Fruit fly (Drosophila melanogaster): ENCODE data around the gene CG15765.

Gene CG15765

dm6 chrX:5847544-5847943, 29.2 kb downstream of the CG15765 start (continued):
- no peak for TF ChIP-seq Awh (GFP tag; IDR thresholded peaks at IDR 0.05)
- no peak for TF ChIP-seq otp (GFP tag; IDR thresholded peaks at IDR 0.05)
- no peak for TF ChIP-seq CG12236 (GFP tag; optimal IDR thresholded peaks at IDR 0.05)
- TF ChIP-seq CG1024 (GFP tag; IDR thresholded peaks at IDR 0.05): 0 out of 2 replicates have a peak, but pooled peaks have one; percentile 23
- peak; percentile 36 for TF ChIP-seq CG17359 (tag; optimal IDR thresholded peaks at IDR 0.05)
- TF ChIP-seq CG3838 (GFP tag; optimal IDR thresholded peaks at IDR 0.05): no peak
- TF ChIP-seq HLH3B (GFP tag; IDR thresholded peaks at IDR 0.05): peak; percentile 61
- TF ChIP-seq YL-1 (GFP tag; optimal IDR thresholded peaks at IDR 0.05): no peak
- TF ChIP-seq tin (GFP tag; optimal IDR thresholded peaks at IDR 0.05): no peak
- TF ChIP-seq Max (GFP tag; optimal IDR thresholded peaks at IDR 0.05): no peak
- TF ChIP-seq gce (GFP tag; IDR thresholded peaks at IDR 0.05): no peak
- TF ChIP-seq CG10267 (tag; optimal IDR thresholded peaks at IDR 0.05): no peak
- TF ChIP-seq TFAM (GFP tag; optimal IDR thresholded peaks at IDR 0.05): no peak
- peak; percentile 18; the same call in 1 of the 2 replicates for TF ChIP-seq onecut (GFP tag; IDR thresholded peaks at IDR 0.05)
- TF ChIP-seq seq (GFP tag; IDR thresholded peaks at IDR 0.05): no peak
- TF ChIP-seq dati (GFP tag; IDR thresholded peaks at IDR 0.05): no peak
- TF ChIP-seq z (GFP tag; IDR thresholded peaks at IDR 0.05): no peak
- TF ChIP-seq Sox102F (GFP tag; optimal IDR thresholded peaks at IDR 0.05): peak; percentile 34
- no peak for TF ChIP-seq tna (GFP tag; IDR thresholded peaks at IDR 0.05; ENCODE audit: partially characterized antibody)
- no peak for TF ChIP-seq CG7745 (tag; optimal IDR thresholded peaks at IDR 0.05)
- TF ChIP-seq CG13624 (GFP tag; optimal IDR thresholded peaks at IDR 0.05): no peak
- TF ChIP-seq grau (tag; optimal IDR thresholded peaks at IDR 0.05): peak; percentile 37
- TF ChIP-seq CG42726 (GFP tag; IDR thresholded peaks at IDR 0.05; ENCODE audit: partially characterized antibody): no peak
- peak; percentile 51 for TF ChIP-seq CG11504 (tag; optimal IDR thresholded peaks at IDR 0.05)
- no peak for TF ChIP-seq Elba2 (GFP tag; optimal IDR thresholded peaks at IDR 0.05)
- TF ChIP-seq CG15696 (tag; optimal IDR thresholded peaks at IDR 0.05): no peak
- no peak for TF ChIP-seq Side (GFP tag; optimal IDR thresholded peaks at IDR 0.05)
- no peak for TF ChIP-seq maf-S (GFP tag; optimal IDR thresholded peaks at IDR 0.05)
- TF ChIP-seq ATbp (GFP tag; optimal IDR thresholded peaks at IDR 0.05): peak; percentile 12
- TF ChIP-seq CG13424 (tag; optimal IDR thresholded peaks at IDR 0.05): peak; percentile 16
- no peak for TF ChIP-seq Dp (GFP tag; optimal IDR thresholded peaks at IDR 0.05)
- TF ChIP-seq yki (optimal IDR thresholded peaks at IDR 0.05): no peak
- no peak for TF ChIP-seq CG6175 (GFP tag; IDR thresholded peaks at IDR 0.05)
- TF ChIP-seq row (GFP tag; IDR thresholded peaks at IDR 0.05): peak; percentile 64
- no peak for TF ChIP-seq ato (GFP tag; IDR thresholded peaks at IDR 0.05; ENCODE audit: partially characterized antibody)
- no peak for TF ChIP-seq CG8290 (GFP tag; optimal IDR thresholded peaks at IDR 0.05)
- TF ChIP-seq CG8290 (tag; optimal IDR thresholded peaks at IDR 0.05): peak in 1 of 2 experiments; percentile 79
- TF ChIP-seq eve (GFP tag; optimal IDR thresholded peaks at IDR 0.05): no peak
- no peak for TF ChIP-seq pros (GFP tag; optimal IDR thresholded peaks at IDR 0.05)
- TF ChIP-seq bcd (GFP tag; optimal IDR thresholded peaks at IDR 0.05): peak; percentile 25
- 0 out of 2 replicates have a peak, but pooled peaks have one; percentile 15 for TF ChIP-seq CG14441 (GFP tag; IDR thresholded peaks at IDR 0.05)
- TF ChIP-seq sens (GFP tag): peak; percentile 49
- TF ChIP-seq E2f1 (GFP tag; IDR thresholded peaks at IDR 0.05): peak; percentile 42; the same call in 1 of the 2 replicates
- TF ChIP-seq ERR (GFP tag; optimal IDR thresholded peaks at IDR 0.05): no peak
- TF ChIP-seq org-1 (GFP tag; optimal IDR thresholded peaks at IDR 0.05): no peak
- TF ChIP-seq gsb-n (tag; optimal IDR thresholded peaks at IDR 0.05): no peak
- TF ChIP-seq vvl (GFP tag; IDR thresholded peaks at IDR 0.05): peak; percentile 12; the same call in 1 of the 2 replicates
- peak; percentile 22 for TF ChIP-seq Antp (GFP tag; optimal IDR thresholded peaks at IDR 0.05)
- no peak for TF ChIP-seq usp (GFP tag; optimal IDR thresholded peaks at IDR 0.05)
- TF ChIP-seq lbe (GFP tag; optimal IDR thresholded peaks at IDR 0.05): no peak
- TF ChIP-seq CG4282 (GFP tag; optimal IDR thresholded peaks at IDR 0.05): no peak
- no peak for TF ChIP-seq Sin3A (optimal IDR thresholded peaks at IDR 0.05)
- no peak for TF ChIP-seq CG4854 (GFP tag; optimal IDR thresholded peaks at IDR 0.05)
